Worm (Caenorhabditis elegans) whole organism, L4 larva: Measurements from ENCODE around the gene ntl-11.

Source experiments
- F49E8.2 ChIP-seq: sonication (generic microtip); optimal IDR thresholded peaks from 2 replicates; lab custom pipeline; 2016; ENCODE audit warnings: missing compliant biosample characterization, mild to moderate bottlenecking, missing genetic modification characterization, borderline replicate concordance
- R02D3.7 ChIP-seq: fragments of 150-350 bp; sonication (generic microtip); optimal IDR thresholded peaks from 3 replicates; lab custom pipeline; 2014; ENCODE audit warnings: missing biosample characterization, missing genetic modification characterization
- T20F7.1 ChIP-seq: fragments of 200-800 bp; sonication (Bioruptor generic); optimal IDR thresholded peaks from 2 replicates; lab custom pipeline; 2018; ENCODE audit warnings: mild to moderate bottlenecking, missing genetic modification characterization, missing compliant biosample characterization
- T26A8.4 ChIP-seq: fragments of 200-800 bp; sonication (Bioruptor generic); IDR thresholded peaks from 2 replicates; pipeline ENCODE4 v1.3.6; 2022; ENCODE audit warnings: missing genetic modification characterization, missing compliant biosample characterization
- Y48G9A.11 ChIP-seq: fragments of 200-800 bp; sonication (Bioruptor generic); IDR thresholded peaks from 2 replicates; pipeline ENCODE4 v1.3.6; 2022; ENCODE audit warnings: missing genetic modification reagents, missing genetic modification characterization, missing compliant biosample characterization
- ZK337.2 ChIP-seq: fragments of 200-800 bp; sonication (Bioruptor generic); IDR thresholded peaks from 2 replicates; pipeline ENCODE4 v1.3.6; 2022; ENCODE audit warnings: missing genetic modification reagents, missing genetic modification characterization, missing compliant biosample characterization
- ZK546.5 ChIP-seq, 2 experiments: sonication (generic microtip); optimal IDR thresholded peaks; 2 replicates each; lab custom pipeline; 2017; ENCODE audit warnings: missing biosample characterization in 2 of 2, missing genetic modification characterization in 2 of 2
- aly-2 ChIP-seq: sonication (generic microtip); optimal IDR thresholded peaks from 2 replicates; lab custom pipeline; 2018; ENCODE audit warnings: missing biosample characterization, missing genetic modification characterization
- arid-1 ChIP-seq: fragments of 200-800 bp; sonication (Bioruptor generic); conservative IDR thresholded peaks from 2 replicates; pipeline ENCODE4 v1.3.6; 2022; ENCODE audit warnings: missing genetic modification reagents, missing genetic modification characterization, missing compliant biosample characterization
- attf-4 ChIP-seq: sonication (generic microtip); optimal IDR thresholded peaks from 3 replicates; lab custom pipeline; 2017; ENCODE audit warnings: missing biosample characterization, missing genetic modification characterization
- ceh-32 ChIP-seq: sonication (generic microtip); optimal IDR thresholded peaks from 2 replicates; lab custom pipeline; 2016; ENCODE audit warnings: mild to moderate bottlenecking, missing genetic modification characterization, missing compliant biosample characterization; ENCODE audit not compliant: poor library complexity
- ces-1 ChIP-seq: fragments of 150-350 bp; sonication (generic microtip); optimal IDR thresholded peaks from 4 replicates; lab custom pipeline; 2014; ENCODE audit warnings: missing biosample characterization, missing genetic modification reagents, missing genetic modification characterization
- cey-2 ChIP-seq: sonication (generic microtip); optimal IDR thresholded peaks from 3 replicates; lab custom pipeline; 2017; ENCODE audit warnings: missing genetic modification characterization, mild to moderate bottlenecking, missing compliant biosample characterization, antibody characterized with exemption, borderline replicate concordance; ENCODE audit not compliant: insufficient read depth
- ctbp-1 ChIP-seq: fragments of 200-800 bp; sonication (Bioruptor generic); IDR thresholded peaks from 2 replicates; pipeline ENCODE4 v1.3.6; 2022; ENCODE audit warnings: missing genetic modification reagents, missing genetic modification characterization, missing compliant biosample characterization
- daf-12 ChIP-seq: fragments of 150-350 bp; optimal IDR thresholded peaks from 2 replicates; lab custom pipeline; 2014; ENCODE audit warnings: missing biosample characterization, missing genetic modification reagents, missing genetic modification characterization
- daf-19 ChIP-seq: fragments of 200-800 bp; sonication (Bioruptor generic); conservative IDR thresholded peaks from 2 replicates; pipeline ENCODE4 v1.3.6; 2022; ENCODE audit warnings: missing genetic modification characterization, missing compliant biosample characterization
- dmd-6 ChIP-seq: fragments of 200-800 bp; sonication (Bioruptor generic); IDR thresholded peaks from 2 replicates; pipeline ENCODE4 v1.3.6; 2022; ENCODE audit warnings: missing genetic modification reagents, missing genetic modification characterization, missing compliant biosample characterization
- egl-43 ChIP-seq: fragments of 200-800 bp; sonication (Bioruptor generic); IDR thresholded peaks from 2 replicates; pipeline ENCODE4 v1.3.6; 2022; ENCODE audit warnings: missing genetic modification reagents, missing genetic modification characterization, missing compliant biosample characterization
- fkh-10 ChIP-seq: fragments of 150-350 bp; optimal IDR thresholded peaks from 2 replicates; lab custom pipeline; 2014; ENCODE audit warnings: missing biosample characterization, missing genetic modification reagents, missing genetic modification characterization
- gei-8 ChIP-seq: fragments of 200-800 bp; sonication (Bioruptor generic); optimal IDR thresholded peaks from 2 replicates; lab custom pipeline; 2018; ENCODE audit warnings: mild to moderate bottlenecking, missing genetic modification characterization, missing compliant biosample characterization
- hif-1 ChIP-seq, 2 experiments: sonication (generic microtip); optimal IDR thresholded peaks; 2 replicates each; lab custom pipeline; 2016 to 2017; ENCODE audit warnings: missing compliant biosample characterization in 2 of 2, missing genetic modification characterization in 2 of 2, missing genetic modification reagents in 2 of 2, missing genotype in 2 of 2, mild to moderate bottlenecking in 1 of 2
- hlh-11 ChIP-seq: fragments of 200-800 bp; sonication (Bioruptor generic); optimal IDR thresholded peaks from 2 replicates; lab custom pipeline; 2018; ENCODE audit warnings: mild to moderate bottlenecking, missing genetic modification characterization, missing compliant biosample characterization
- lim-7 ChIP-seq: fragments of 200-800 bp; sonication (Bioruptor generic); IDR thresholded peaks from 2 replicates; pipeline ENCODE4 v1.3.6; 2022; ENCODE audit warnings: missing genetic modification characterization, missing compliant biosample characterization
- lin-1 ChIP-seq: fragments of 200-800 bp; sonication (Bioruptor generic); IDR thresholded peaks from 2 replicates; pipeline ENCODE4 v1.3.6; 2022; ENCODE audit warnings: missing genetic modification reagents, missing genetic modification characterization, missing compliant biosample characterization
- lin-15B ChIP-seq: fragments of 150-350 bp; sonication (generic microtip); optimal IDR thresholded peaks from 3 replicates; lab custom pipeline; 2014; ENCODE audit warnings: missing biosample characterization, missing genetic modification characterization
- lin-39 ChIP-seq: fragments of 150-350 bp; optimal IDR thresholded peaks from 2 replicates; lab custom pipeline; 2014; ENCODE audit warnings: missing biosample characterization, missing genetic modification reagents, missing genetic modification characterization
- lir-3 ChIP-seq: sonication (generic microtip); optimal IDR thresholded peaks from 2 replicates; lab custom pipeline; 2016; ENCODE audit warnings: mild to moderate bottlenecking, missing genetic modification characterization, missing compliant biosample characterization
- mdl-1 ChIP-seq, 2 experiments: fragments of 150-350 bp in 1 of 2; sonication (generic microtip) in 1 of 2; optimal IDR thresholded peaks; 2 replicates each; lab custom pipeline; 2014 to 2017; ENCODE audit warnings: missing biosample characterization in 2 of 2, missing genetic modification characterization in 2 of 2
- mes-2 ChIP-seq: sonication (generic microtip); optimal IDR thresholded peaks from 2 replicates; lab custom pipeline; 2016; ENCODE audit warnings: missing genotype, mild to moderate bottlenecking, missing genetic modification characterization, missing compliant biosample characterization; ENCODE audit not compliant: poor library complexity, severe bottlenecking
- mxl-3 ChIP-seq: fragments of 200-800 bp; sonication (Bioruptor generic); optimal IDR thresholded peaks from 2 replicates; lab custom pipeline; 2018; ENCODE audit warnings: mild to moderate bottlenecking, missing genetic modification characterization, missing compliant biosample characterization
- nhr-10 ChIP-seq: fragments of 150-350 bp; optimal IDR thresholded peaks from 2 replicates; lab custom pipeline; 2014; ENCODE audit warnings: missing biosample characterization, missing genetic modification characterization
- nhr-111 ChIP-seq: fragments of 200-800 bp; sonication (Bioruptor generic); optimal IDR thresholded peaks from 2 replicates; lab custom pipeline; 2018; ENCODE audit warnings: mild to moderate bottlenecking, missing genetic modification characterization, missing compliant biosample characterization
- nhr-237 ChIP-seq: sonication (generic microtip); optimal IDR thresholded peaks from 2 replicates; lab custom pipeline; 2017; ENCODE audit warnings: missing biosample characterization, missing genetic modification characterization
- nhr-25 ChIP-seq: sonication (generic microtip); optimal IDR thresholded peaks from 2 replicates; lab custom pipeline; 2017; ENCODE audit warnings: missing genetic modification characterization, mild to moderate bottlenecking, missing compliant biosample characterization, antibody characterized with exemption, moderate library complexity, borderline replicate concordance; ENCODE audit not compliant: insufficient read depth
- nhr-41 ChIP-seq: fragments of 200-800 bp; sonication (Bioruptor generic); IDR thresholded peaks from 2 replicates; pipeline ENCODE4 v1.3.6; 2022; ENCODE audit warnings: missing genetic modification reagents, missing genetic modification characterization, missing compliant biosample characterization
- nhr-48 ChIP-seq: sonication (generic microtip); optimal IDR thresholded peaks from 2 replicates; lab custom pipeline; 2016; ENCODE audit warnings: mild to moderate bottlenecking, missing genetic modification characterization, missing compliant biosample characterization
- nhr-6 ChIP-seq: fragments of 150-350 bp; optimal IDR thresholded peaks from 2 replicates; lab custom pipeline; 2014; ENCODE audit warnings: missing biosample characterization, missing genetic modification characterization
- nhr-76 ChIP-seq: fragments of 150-350 bp; optimal IDR thresholded peaks from 2 replicates; lab custom pipeline; 2014; ENCODE audit warnings: missing biosample characterization, missing genetic modification characterization
- nhr-77 ChIP-seq: fragments of 150-350 bp; optimal IDR thresholded peaks from 2 replicates; lab custom pipeline; 2014; ENCODE audit warnings: missing biosample characterization, missing genetic modification characterization
- set-16 ChIP-seq: fragments of 200-800 bp; sonication (Bioruptor generic); IDR thresholded peaks from 2 replicates; pipeline ENCODE4 v1.3.6; 2022; ENCODE audit warnings: missing genetic modification reagents, missing genetic modification characterization, missing compliant biosample characterization
- skn-1 ChIP-seq: fragments of 150-350 bp; optimal IDR thresholded peaks from 2 replicates; lab custom pipeline; 2014; ENCODE audit warnings: missing biosample characterization, missing genetic modification characterization
- spr-1 ChIP-seq: sonication (generic microtip); optimal IDR thresholded peaks from 2 replicates; lab custom pipeline; 2016; ENCODE audit warnings: mild to moderate bottlenecking, missing genetic modification characterization, missing compliant biosample characterization
- tra-1 ChIP-seq: fragments of 200-800 bp; sonication (Bioruptor generic); IDR thresholded peaks from 2 replicates; pipeline ENCODE4 v1.3.6; 2022; ENCODE audit warnings: missing genetic modification reagents, missing genetic modification characterization, missing compliant biosample characterization
- unc-130 ChIP-seq: sonication (generic microtip); optimal IDR thresholded peaks from 2 replicates; lab custom pipeline; 2016; ENCODE audit warnings: missing genetic modification reagents, missing genetic modification characterization, missing compliant biosample characterization
- unc-39 ChIP-seq: sonication (generic microtip); optimal IDR thresholded peaks from 2 replicates; lab custom pipeline; 2017; ENCODE audit warnings: missing biosample characterization, missing genetic modification characterization
- unc-62 ChIP-seq, 3 experiments: fragments of 150-350 bp in 1 of 3; sonication (generic microtip); optimal IDR thresholded peaks in 2 of 3; peaks in 1 of 3; 1 replicate in 1 of 3; 2 replicates in 2 of 3; lab custom pipeline; 2014 to 2017; ENCODE audit warnings: missing biosample characterization in 3 of 3, missing genetic modification characterization in 3 of 3, missing genetic modification reagents in 3 of 3, missing genotype in 1 of 3
- vab-7 ChIP-seq: fragments of 200-800 bp; sonication (Bioruptor generic); IDR thresholded peaks from 2 replicates; pipeline ENCODE4 v1.3.6; 2022; ENCODE audit warnings: missing genetic modification reagents, missing genetic modification characterization, missing compliant biosample characterization
- zfp-2 ChIP-seq: sonication (generic microtip); optimal IDR thresholded peaks from 2 replicates; lab custom pipeline; 2016; ENCODE audit warnings: mild to moderate bottlenecking, missing genetic modification characterization, missing compliant biosample characterization
- zfp-3 ChIP-seq: fragments of 200-800 bp; sonication (Bioruptor generic); conservative IDR thresholded peaks from 2 replicates; pipeline ENCODE4 v1.3.6; 2022; ENCODE audit warnings: missing genetic modification reagents, missing genetic modification characterization, missing compliant biosample characterization

The ntl-11 gene

ce11 chrIV:15471430-15471829 is at the start of gene ntl-11 (continued):
- TF ChIP-seq lin-39 (no peak), unc-62 (GFP tag; optimal IDR thresholded peaks at IDR 0.05 in 1 of 2; lab: Kevin White, UChicago) (peak in 1 of 2 experiments; percentile 99), unc-62 (tag; optimal IDR thresholded peaks at IDR 0.05; lab: Kevin White, UChicago) (no peak), T20F7.1 (GFP tag; lab: Kevin White, UChicago) (peak; percentile 89), zfp-2 (peak; percentile 69), nhr-111 (no peak), ZK337.2 (GFP tag; lab: Robert Waterston, UW) (0 out of 2 replicates have a peak, but pooled peaks have one; percentile 53), nhr-10 (peak; percentile 68), ctbp-1 (GFP tag; lab: Robert Waterston, UW) (peak; percentile 93), dmd-6 (GFP tag; lab: Robert Waterston, UW) (peak; percentile 96), spr-1 (tag; lab: Kevin White, UChicago) (peak; percentile 94), daf-19 (GFP tag; lab: Robert Waterston, UW) (peak; percentile 46; the same call in 1 of the 2 replicates), nhr-237 (tag; lab: Kevin White, UChicago) (no peak), skn-1 (peak; percentile 58), lin-1 (GFP tag; lab: Robert Waterston, UW) (peak; percentile 77), ces-1 (no peak), nhr-48 (tag; lab: Kevin White, UChicago) (peak; percentile 90), F49E8.2 (tag; lab: Kevin White, UChicago) (peak; percentile 97), mdl-1 (tag; optimal IDR thresholded peaks at IDR 0.05; lab: Kevin White, UChicago) (peak in 1 of 2 experiments; percentile 1), zfp-3 (GFP tag; lab: Robert Waterston, UW) (peak; percentile 94), gei-8 (GFP tag; lab: Kevin White, UChicago) (no peak), daf-12 (no peak), fkh-10 (GFP tag; lab: Kevin White, UChicago) (peak; percentile 95), vab-7 (GFP tag; lab: Robert Waterston, UW) (peak; percentile 80), tra-1 (GFP tag; lab: Robert Waterston, UW) (peak; percentile 97), aly-2 (no peak), cey-2 (tag; lab: Kevin White, UChicago) (no peak), nhr-76 (tag; lab: Kevin White, UChicago) (no peak), lin-15B (tag; lab: Kevin White, UChicago) (peak; percentile 96), unc-39 (tag; lab: Kevin White, UChicago) (no peak), Y48G9A.11 (peak; percentile 71), T26A8.4 (GFP tag; lab: Robert Waterston, UW) (peak; percentile 98), set-16 (GFP tag; lab: Robert Waterston, UW) (0 out of 2 replicates have a peak, but pooled peaks have one; percentile 12), hif-1 (tag; optimal IDR thresholded peaks at IDR 0.05; lab: Kevin White, UChicago) (peak; percentile 66 to 82), lir-3 (tag; lab: Kevin White, UChicago) (peak; percentile 56), unc-130 (peak; percentile 65), arid-1 (GFP tag; lab: Robert Waterston, UW) (peak; percentile 85), nhr-25 (tag; lab: Kevin White, UChicago) (peak; percentile 93), ZK546.5 (tag; optimal IDR thresholded peaks at IDR 0.05; lab: Kevin White, UChicago) (peak in 1 of 2 experiments; percentile 43), nhr-6 (tag; lab: Kevin White, UChicago) (peak; percentile 95), mes-2 (tag; lab: Kevin White, UChicago) (peak; percentile 96), nhr-77 (tag; lab: Kevin White, UChicago) (peak; percentile 91), ceh-32 (peak; percentile 70), mxl-3 (GFP tag; lab: Kevin White, UChicago) (peak; percentile 39), egl-43 (GFP tag; lab: Robert Waterston, UW) (peak; percentile 91), attf-4 (tag; lab: Kevin White, UChicago) (no peak), lim-7 (GFP tag; lab: Robert Waterston, UW) (peak; percentile 42; the same call in 1 of the 2 replicates), R02D3.7 (no peak), hlh-11 (peak; percentile 94), nhr-41 (0 out of 2 replicates have a peak, but pooled peaks have one; percentile 52)
